Worm (Caenorhabditis elegans) whole organism, mixed stage, embryonic: ENCODE measurements around the gene dao-4.

Source experiments
- blmp-1 ChIP-seq: fragments of 150-350 bp; optimal IDR thresholded peaks from 2 replicates; lab custom pipeline; 2014; ENCODE audit warnings: missing biosample characterization, missing genetic modification characterization
- lin-13 ChIP-seq: fragments of 150-350 bp; optimal IDR thresholded peaks from 2 replicates; lab custom pipeline; 2014; ENCODE audit warnings: missing biosample characterization, missing genetic modification characterization
- pha-4 ChIP-seq: fragments of 150-350 bp; optimal IDR thresholded peaks from 2 replicates; lab custom pipeline; 2018; ENCODE audit warnings: missing biosample characterization, missing genetic modification reagents, missing genetic modification characterization
- tbx-8 ChIP-seq: fragments of 200-800 bp; sonication (Bioruptor generic); optimal IDR thresholded peaks from 2 replicates; lab custom pipeline; 2018; ENCODE audit warnings: mild to moderate bottlenecking, missing genetic modification characterization, moderate library complexity, missing compliant biosample characterization

DNA sequence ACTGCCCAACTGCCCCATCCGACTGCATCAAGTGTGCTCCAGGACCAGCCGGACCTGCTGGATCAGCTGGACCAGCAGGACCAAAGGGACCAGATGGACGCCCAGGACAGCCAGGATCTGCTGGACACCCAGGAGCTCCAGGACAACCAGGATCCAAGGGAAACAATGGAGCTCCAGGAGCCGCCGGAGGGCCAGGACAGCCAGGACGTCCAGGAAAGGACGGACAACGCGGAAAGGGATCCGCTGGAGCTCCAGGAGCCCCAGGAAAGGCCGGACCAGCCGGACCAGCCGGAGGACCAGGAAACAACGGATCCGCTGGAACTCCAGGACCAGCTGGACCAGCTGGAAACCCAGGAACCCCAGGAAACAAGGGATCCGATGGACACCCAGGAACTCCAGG is 3.0 kb downstream of the dao-4 start:
- TF ChIP-seq blmp-1 (tag; lab: Kevin White, UChicago) (no peak), tbx-8 (GFP tag; lab: Kevin White, UChicago) (no peak), pha-4 (tag; lab: Kevin White, UChicago) (no peak), lin-13 (tag; lab: Kevin White, UChicago) (no peak)
